Fruit fly (Drosophila melanogaster) whole organism, embryonic: ENCODE measurements around the gene NimC1.

Source experiments
- ATbp ChIP-seq: fragments of 200-800 bp; sonication (Bioruptor generic); optimal IDR thresholded peaks from 2 replicates; lab custom pipeline; 2017; ENCODE audit warnings: missing biosample characterization, mild to moderate bottlenecking, missing genetic modification characterization, missing genetic modification reagents
- Atf-2 ChIP-seq: fragments of 200-800 bp; sonication (Bioruptor generic); optimal IDR thresholded peaks from 2 replicates; lab custom pipeline; 2016; ENCODE audit warnings: missing biosample characterization, missing genetic modification characterization
- Blimp-1 ChIP-seq: fragments of 200-800 bp; sonication (Bioruptor generic); optimal IDR thresholded peaks from 3 replicates; lab custom pipeline; 2018; ENCODE audit warnings: missing biosample characterization, missing genetic modification characterization, mild to moderate bottlenecking, moderate library complexity, missing genetic modification reagents
- CG15073 ChIP-seq: fragments of 200-800 bp; sonication (Bioruptor generic); optimal IDR thresholded peaks from 2 replicates; lab custom pipeline; 2016; ENCODE audit warnings: missing biosample characterization, missing genetic modification characterization
- CG16813 ChIP-seq: fragments of 200-800 bp; sonication (Bioruptor generic); IDR thresholded peaks from 3 replicates; pipeline ENCODE4 v1.3.6; 2022; ENCODE audit warnings: missing biosample characterization, missing genetic modification characterization; ENCODE audit not compliant: partially characterized antibody
- CG17802 ChIP-seq: fragments of 200-800 bp; sonication (Bioruptor generic); optimal IDR thresholded peaks from 2 replicates; lab custom pipeline; 2018; ENCODE audit warnings: missing biosample characterization, mild to moderate bottlenecking, missing genetic modification characterization, moderate library complexity
- CG17829 ChIP-seq: fragments of 200-800 bp; optimal IDR thresholded peaks from 2 replicates; lab custom pipeline; 2019; ENCODE audit warnings: missing biosample characterization, mild to moderate bottlenecking, missing genetic modification characterization, moderate library complexity
- CG2199 ChIP-seq: fragments of 200-800 bp; sonication (Bioruptor generic); IDR thresholded peaks from 3 replicates; pipeline ENCODE4 v1.3.6; 2022; ENCODE audit warnings: missing biosample characterization, missing genetic modification characterization
- CG31365 ChIP-seq: fragments of 200-800 bp; sonication (Bioruptor generic); optimal IDR thresholded peaks from 2 replicates; lab custom pipeline; 2018; ENCODE audit warnings: missing biosample characterization, mild to moderate bottlenecking, missing genetic modification characterization
- CG32532 ChIP-seq: fragments of 200-800 bp; sonication (Bioruptor generic); IDR thresholded peaks from 2 replicates; pipeline ENCODE4 v1.3.6; 2022; ENCODE audit warnings: missing biosample characterization, missing genetic modification characterization
- CG34376 ChIP-seq: fragments of 200-800 bp; sonication (Bioruptor generic); optimal IDR thresholded peaks from 2 replicates; lab custom pipeline; 2018; ENCODE audit warnings: missing biosample characterization, mild to moderate bottlenecking, missing genetic modification characterization
- CG6272 ChIP-seq: fragments of 200-800 bp; sonication (Bioruptor generic); IDR thresholded peaks from 2 replicates; pipeline ENCODE4 v1.3.6; 2022; ENCODE audit warnings: missing biosample characterization, missing genetic modification characterization
- CG6654 ChIP-seq: fragments of 200-800 bp; sonication (Bioruptor generic); optimal IDR thresholded peaks from 2 replicates; lab custom pipeline; 2017; ENCODE audit warnings: missing biosample characterization, mild to moderate bottlenecking, missing genetic modification characterization
- CG6791 ChIP-seq: fragments of 200-800 bp; sonication (Bioruptor generic); IDR thresholded peaks from 3 replicates; pipeline ENCODE4 v1.3.6; 2022; ENCODE audit warnings: missing biosample characterization, missing genetic modification characterization; ENCODE audit not compliant: partially characterized antibody
- Chrac-16 ChIP-seq: fragments of 200-800 bp; sonication (Bioruptor generic); optimal IDR thresholded peaks from 3 replicates; lab custom pipeline; 2016; ENCODE audit warnings: missing biosample characterization, missing genetic modification characterization
- D19B ChIP-seq: fragments of 200-800 bp; sonication (Bioruptor generic); optimal IDR thresholded peaks from 2 replicates; lab custom pipeline; 2017; ENCODE audit warnings: missing biosample characterization, mild to moderate bottlenecking, missing genetic modification characterization
- Dfd ChIP-seq, 2 experiments: fragments of >200 bp; optimal IDR thresholded peaks; 2 replicates each; lab custom pipeline; 2017; ENCODE audit warnings: missing biosample characterization in 2 of 2, missing genetic modification characterization in 2 of 2
- Jarid2 ChIP-seq: fragments of 200-800 bp; sonication (Bioruptor generic); optimal IDR thresholded peaks from 3 replicates; lab custom pipeline; 2017; ENCODE audit warnings: mild to moderate bottlenecking, missing biosample characterization, missing genetic modification reagents, missing genetic modification characterization
- Med ChIP-seq: fragments of 200-800 bp; sonication (Bioruptor generic); peaks from one replicate; lab custom pipeline; 2016; ENCODE audit warnings: missing biosample characterization, missing genetic modification characterization, mild to moderate bottlenecking, inconsistent platforms, moderate library complexity
- Sin3A ChIP-seq: fragments of >200 bp; optimal IDR thresholded peaks from 2 replicates; lab custom pipeline; 2018
- Sox102F ChIP-seq: fragments of 200-800 bp; sonication (Bioruptor generic); optimal IDR thresholded peaks from 2 replicates; lab custom pipeline; 2018; ENCODE audit warnings: missing biosample characterization, mild to moderate bottlenecking, missing genetic modification characterization, moderate library complexity
- Trl ChIP-seq, 3 experiments: fragments of >200 bp in 2 of 3; fragments of 200-800 bp in 1 of 3; sonication (Bioruptor generic) in 1 of 3; optimal IDR thresholded peaks; 2 replicates in 1 of 3; 3 replicates in 2 of 3; lab custom pipeline; 2016 to 2017; ENCODE audit warnings: missing biosample characterization in 1 of 3, missing genetic modification characterization in 1 of 3
- chinmo ChIP-seq: fragments of 200-800 bp; sonication (Bioruptor generic); IDR thresholded peaks from 4 replicates; pipeline ENCODE4 v1.3.6; 2022; ENCODE audit warnings: missing biosample characterization, missing genetic modification characterization; ENCODE audit not compliant: partially characterized antibody
- cwo ChIP-seq: fragments of 200-800 bp; sonication (Bioruptor generic); optimal IDR thresholded peaks from 3 replicates; lab custom pipeline; 2017; ENCODE audit warnings: missing biosample characterization, missing genetic modification characterization, mild to moderate bottlenecking, moderate library complexity, missing genetic modification reagents
- dati ChIP-seq: fragments of 200-800 bp; sonication (Bioruptor generic); IDR thresholded peaks from 2 replicates; pipeline ENCODE4 v1.3.6; 2022; ENCODE audit warnings: missing biosample characterization, missing genetic modification characterization
- exex ChIP-seq: fragments of 200-800 bp; sonication (Bioruptor generic); optimal IDR thresholded peaks from 4 replicates; lab custom pipeline; 2018; ENCODE audit warnings: missing biosample characterization, mild to moderate bottlenecking, missing genetic modification characterization, moderate library complexity
- ftz-f1 ChIP-seq: fragments of 200-800 bp; sonication (Bioruptor generic); optimal IDR thresholded peaks from 2 replicates; lab custom pipeline; 2016; ENCODE audit warnings: missing biosample characterization, missing genetic modification characterization
- hkb ChIP-seq, 2 experiments: fragments of 200-800 bp in 1 of 2; fragments of >200 bp in 1 of 2; sonication (Bioruptor generic) in 1 of 2; IDR thresholded peaks in 1 of 2; optimal IDR thresholded peaks in 1 of 2; 2 replicates each; pipeline versions ENCODE4 v1.3.6 to Lab custom; 2017 to 2022; ENCODE audit warnings: missing biosample characterization in 1 of 2, missing genetic modification characterization in 1 of 2
- ken ChIP-seq: fragments of 200-800 bp; sonication (Bioruptor generic); IDR thresholded peaks from 3 replicates; pipeline ENCODE4 v1.3.6; 2022; ENCODE audit warnings: missing biosample characterization, missing genetic modification characterization
- maf-S ChIP-seq: fragments of 200-800 bp; sonication (Bioruptor generic); optimal IDR thresholded peaks from 2 replicates; lab custom pipeline; 2016; ENCODE audit warnings: missing biosample characterization, missing genetic modification characterization
- mirr ChIP-seq: fragments of 200-800 bp; sonication (Bioruptor generic); optimal IDR thresholded peaks from 3 replicates; lab custom pipeline; 2018; ENCODE audit warnings: missing biosample characterization, mild to moderate bottlenecking, missing genetic modification characterization
- psq ChIP-seq: fragments of 200-800 bp; sonication (Bioruptor generic); optimal IDR thresholded peaks from 2 replicates; lab custom pipeline; 2017; ENCODE audit warnings: missing biosample characterization, missing genetic modification characterization
- pum ChIP-seq: fragments of 200-800 bp; sonication (Bioruptor generic); optimal IDR thresholded peaks from 2 replicates; lab custom pipeline; 2016; ENCODE audit warnings: missing biosample characterization, missing genetic modification characterization
- ro ChIP-seq: fragments of 200-800 bp; sonication (Bioruptor generic); IDR thresholded peaks from 2 replicates; pipeline ENCODE4 v1.3.6; 2022; ENCODE audit warnings: missing biosample characterization, missing genetic modification characterization
- row ChIP-seq: fragments of 200-800 bp; sonication (Bioruptor generic); IDR thresholded peaks from 3 replicates; pipeline ENCODE4 v1.3.6; 2022; ENCODE audit warnings: missing biosample characterization, missing genetic modification characterization
- sim ChIP-seq: fragments of 200-800 bp; sonication (Bioruptor generic); IDR thresholded peaks from 2 replicates; pipeline ENCODE4 v1.3.6; 2022; ENCODE audit warnings: missing biosample characterization, missing genetic modification characterization
- tna ChIP-seq: fragments of 200-800 bp; sonication (Bioruptor generic); IDR thresholded peaks from 2 replicates; pipeline ENCODE4 v1.3.6; 2022; ENCODE audit warnings: missing biosample characterization, missing genetic modification characterization; ENCODE audit not compliant: partially characterized antibody
- trh ChIP-seq: fragments of 200-800 bp; sonication (Bioruptor generic); optimal IDR thresholded peaks from 2 replicates; lab custom pipeline; 2016; ENCODE audit warnings: missing biosample characterization, missing genetic modification characterization
- z ChIP-seq: fragments of 200-800 bp; sonication (Bioruptor generic); IDR thresholded peaks from 3 replicates; pipeline ENCODE4 v1.3.6; 2022; ENCODE audit warnings: missing biosample characterization, missing genetic modification characterization

NimC1 gene

DNA sequence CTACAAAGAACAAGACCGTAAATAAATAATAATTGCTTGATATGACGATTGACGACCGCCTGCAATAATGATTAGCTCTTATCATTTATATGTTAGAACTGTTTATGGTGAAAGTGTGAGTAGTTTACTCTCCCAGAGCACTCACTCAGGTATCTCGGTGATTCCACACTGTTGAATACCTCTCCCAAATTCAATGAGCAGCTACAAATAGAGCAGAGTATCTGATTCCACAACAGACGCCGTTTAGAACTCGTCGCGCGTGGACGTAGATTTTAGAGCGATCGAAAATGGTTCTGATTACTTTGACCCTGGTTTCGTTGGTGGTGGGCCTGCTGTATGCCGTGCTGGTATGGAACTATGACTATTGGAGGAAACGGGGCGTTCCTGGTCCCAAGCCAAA is 504 bp upstream of the NimC1 start, which contains the start of gene Cyp28a5:
Cyp28a5 (plus strand) TSS at position 230 of the 400 bp plus-strand sequence.
- TF ChIP-seq Blimp-1 (GFP tag; lab: Kevin White, UChicago) (peak; percentile 13), Sox102F (GFP tag; lab: Kevin White, UChicago) (no peak), CG34376 (GFP tag; lab: Kevin White, UChicago) (peak; percentile 36), exex (tag; lab: Kevin White, UChicago) (peak; percentile 72), CG32532 (GFP tag; lab: Robert Waterston, UW) (peak; percentile 29; the same call in 1 of the 2 replicates), hkb (optimal IDR thresholded peaks at IDR 0.05; lab: Kevin White, UChicago) (no peak), hkb (GFP tag; IDR thresholded peaks at IDR 0.05; lab: Robert Waterston, UW) (no peak), chinmo (GFP tag; lab: Robert Waterston, UW) (peak; percentile 80; the same call in 1 of the 4 replicates), CG6272 (GFP tag; lab: Robert Waterston, UW) (no peak), mirr (GFP tag; lab: Kevin White, UChicago) (peak; percentile 12), Jarid2 (GFP tag; lab: Kevin White, UChicago) (peak; percentile 66), Med (GFP tag; lab: Kevin White, UChicago) (peak; percentile 76), ken (GFP tag; lab: Robert Waterston, UW) (0 out of 3 replicates have a peak, but pooled peaks have one; percentile 24), Atf-2 (GFP tag; lab: Kevin White, UChicago) (no peak), Trl (optimal IDR thresholded peaks at IDR 0.05; lab: Kevin White, UChicago) (peak; percentile 31 to 40), Trl (GFP tag; optimal IDR thresholded peaks at IDR 0.05; lab: Kevin White, UChicago) (no peak), ro (no peak), Chrac-16 (GFP tag; lab: Kevin White, UChicago) (no peak), CG2199 (0 out of 3 replicates have a peak, but pooled peaks have one; percentile 46), CG31365 (tag; lab: Kevin White, UChicago) (no peak), CG6654 (GFP tag; lab: Kevin White, UChicago) (no peak), psq (GFP tag; lab: Kevin White, UChicago) (no peak), Dfd (GFP tag; optimal IDR thresholded peaks at IDR 0.05; lab: Kevin White, UChicago) (no peak), ftz-f1 (peak; percentile 43), cwo (GFP tag; lab: Kevin White, UChicago) (no peak), pum (no peak), Sin3A (lab: Kevin White, UChicago) (no peak), CG6791 (GFP tag; lab: Robert Waterston, UW) (no peak)

DNA sequence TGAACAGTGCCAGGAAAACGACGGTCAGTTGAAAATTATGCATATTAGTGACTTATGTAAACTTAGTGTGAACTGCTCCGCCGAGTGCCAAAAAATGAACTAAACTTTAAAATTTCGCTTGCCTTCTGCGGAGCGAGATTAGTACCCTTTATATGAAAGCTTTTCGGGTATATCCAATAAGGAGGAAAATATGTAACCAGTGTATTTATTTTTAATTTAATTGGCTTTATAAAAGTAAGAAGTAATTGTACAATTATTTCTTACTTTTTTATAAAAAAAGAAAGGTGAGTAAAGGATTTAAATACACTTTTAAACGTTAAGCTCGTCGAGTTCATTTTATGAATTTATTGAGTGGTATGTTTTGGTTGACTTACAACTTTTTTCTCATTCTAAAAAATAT is 3.7 kb downstream of the NimC1 start, which contains the start of gene He:
He (minus strand) TSS at position 101 of the 400 bp plus-strand sequence.
- TF ChIP-seq CG17802 (tag; lab: Kevin White, UChicago), result no peak
- no peak for TF ChIP-seq trh
- no peak for TF ChIP-seq sim
- no peak for TF ChIP-seq tna (GFP tag; lab: Robert Waterston, UW)
- no peak for TF ChIP-seq z (GFP tag; lab: Robert Waterston, UW)
- no peak for TF ChIP-seq ATbp (GFP tag; lab: Kevin White, UChicago)
- TF ChIP-seq dati (GFP tag; lab: Robert Waterston, UW), result no peak
- TF ChIP-seq CG15073 (GFP tag; lab: Kevin White, UChicago), result no peak
- TF ChIP-seq row (GFP tag; lab: Robert Waterston, UW), result no peak

DNA sequence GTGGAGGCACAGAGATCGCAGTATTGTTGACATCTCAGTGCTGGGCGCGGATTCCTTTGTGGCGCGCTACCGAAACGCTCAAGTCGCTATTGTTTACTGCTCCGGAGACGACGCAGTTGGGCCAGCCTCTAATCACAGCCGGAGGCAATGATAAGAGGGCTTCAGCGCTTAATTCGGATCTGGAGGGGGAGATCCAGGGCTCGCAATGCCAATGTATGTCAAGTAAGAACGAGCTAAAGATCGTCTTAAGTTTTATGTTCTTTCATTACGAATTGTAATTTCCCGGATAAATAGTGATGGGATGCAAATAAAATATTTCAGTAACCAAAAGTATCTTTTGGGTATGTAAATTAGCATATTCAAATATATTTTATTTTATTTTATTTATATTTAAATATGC is 6.7 kb downstream of the NimC1 start, which contains the start of the genes NimB4 and NimB5:
NimB4 (minus strand) TSS at position 101 of the 400 bp plus-strand sequence.
NimB5 (plus strand) TSS at position 302 of the 400 bp plus-strand sequence.
- TF ChIP-seq CG34376 (GFP tag; lab: Kevin White, UChicago) (peak; percentile 37), CG17829 (no peak), CG16813 (peak; percentile 31; the same call in 1 of the 3 replicates), maf-S (GFP tag; lab: Kevin White, UChicago) (no peak), D19B (GFP tag; lab: Kevin White, UChicago) (peak; percentile 76)
